Worm (Caenorhabditis elegans) whole organism, young adult: Measurements from ENCODE around the gene Y116A8C.27.

ENCODE experiments used
- B0019.2 ChIP-seq: fragments of 200-800 bp; sonication (Bioruptor generic); conservative IDR thresholded peaks from 2 replicates; pipeline ENCODE4 v1.3.6; 2022; ENCODE audit warnings: missing genetic modification reagents, missing genetic modification characterization, missing compliant biosample characterization
- attf-5 ChIP-seq: fragments of 200-800 bp; sonication (Bioruptor generic); optimal IDR thresholded peaks from 2 replicates; lab custom pipeline; 2018; ENCODE audit warnings: mild to moderate bottlenecking, missing genetic modification characterization, missing compliant biosample characterization
- dpl-1 ChIP-seq: fragments of 150-350 bp; optimal IDR thresholded peaks from 2 replicates; lab custom pipeline; 2014; ENCODE audit warnings: missing biosample characterization, missing genetic modification reagents, missing genetic modification characterization
- efl-1 ChIP-seq: fragments of 150-350 bp; optimal IDR thresholded peaks from 2 replicates; lab custom pipeline; 2014; ENCODE audit warnings: missing biosample characterization, missing genetic modification reagents, missing genetic modification characterization
- let-526 ChIP-seq: fragments of 200-800 bp; sonication (Bioruptor generic); IDR thresholded peaks from 2 replicates; pipeline ENCODE4 v1.3.6; 2022; ENCODE audit warnings: missing genetic modification reagents, missing genetic modification characterization, missing compliant biosample characterization
- snpc-4 ChIP-seq, 5 experiments: fragments of 150-350 bp in 1 of 5; sonication (generic microtip) in 4 of 5; optimal IDR thresholded peaks; 2 replicates each; lab custom pipeline; 2014 to 2018; ENCODE audit warnings: missing genetic modification characterization in 5 of 5, missing biosample characterization in 3 of 5, antibody characterized with exemption in 2 of 5, mild to moderate bottlenecking in 2 of 5, missing compliant biosample characterization in 2 of 5, missing genotype in 2 of 5, moderate library complexity in 2 of 5, missing genetic modification reagents in 1 of 5
- unc-130 ChIP-seq: sonication (generic microtip); optimal IDR thresholded peaks from 2 replicates; lab custom pipeline; 2016; ENCODE audit warnings: missing genetic modification reagents, missing genetic modification characterization, missing compliant biosample characterization
- unc-62 ChIP-seq: fragments of 150-350 bp; optimal IDR thresholded peaks from 2 replicates; lab custom pipeline; 2014; ENCODE audit warnings: missing biosample characterization, missing genetic modification reagents, missing genetic modification characterization
- xnd-1 ChIP-seq: sonication (generic microtip); optimal IDR thresholded peaks from 2 replicates; lab custom pipeline; 2016; ENCODE audit warnings: missing genotype, missing genetic modification reagents, missing genetic modification characterization, missing compliant biosample characterization
- zim-3 ChIP-seq: sonication (generic microtip); optimal IDR thresholded peaks from 2 replicates; lab custom pipeline; 2017; ENCODE audit warnings: mild to moderate bottlenecking, missing genetic modification characterization, moderate library complexity, missing compliant biosample characterization
- ztf-18 ChIP-seq: sonication (generic microtip); optimal IDR thresholded peaks from 2 replicates; lab custom pipeline; 2016; ENCODE audit warnings: missing genotype, mild to moderate bottlenecking, missing genetic modification characterization, missing compliant biosample characterization

DNA sequence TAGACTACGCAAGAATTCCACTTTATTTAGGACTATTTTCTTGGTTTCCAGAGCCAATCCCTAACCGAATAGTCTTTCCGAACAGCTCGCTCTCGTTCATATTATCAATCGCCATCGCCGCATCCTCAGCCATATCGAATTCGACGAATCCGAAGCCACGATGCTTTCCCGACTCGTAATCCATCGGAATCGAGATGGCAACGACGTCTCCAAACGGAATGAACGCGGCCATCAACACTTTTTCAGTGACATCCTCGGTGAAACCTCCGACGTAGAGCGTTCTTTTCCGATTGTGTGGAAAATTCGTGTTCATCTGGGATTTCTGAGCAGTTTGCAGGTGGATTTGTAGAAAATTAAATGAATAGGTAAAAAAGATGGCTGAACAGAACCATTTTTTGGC is 20.3 kb upstream of the Y116A8C.27 start, which contains the start of gene cyn-13:
- TF ChIP-seq unc-62 (GFP tag; lab: Kevin White, UChicago) (no peak), unc-130 (no peak), B0019.2 (no peak), efl-1 (no peak), zim-3 (tag; lab: Kevin White, UChicago) (no peak), xnd-1 (tag; lab: Kevin White, UChicago) (no peak), ztf-18 (tag; lab: Kevin White, UChicago) (no peak), let-526 (GFP tag; lab: Robert Waterston, UW) (no peak), snpc-4 (GFP tag; optimal IDR thresholded peaks at IDR 0.05; lab: Kevin White, UChicago) (no peak), snpc-4 (tag; optimal IDR thresholded peaks at IDR 0.05; lab: Kevin White, UChicago) (peak in 1 of 4 experiments; percentile 71), attf-5 (GFP tag; lab: Kevin White, UChicago) (no peak), dpl-1 (GFP tag; lab: Kevin White, UChicago) (no peak)
